Fruit fly (Drosophila melanogaster) whole organism, pupa: ENCODE measurements around the gene CG4631.
A peak's percentile ranks its signal among the peaks of the same experiment; 100 is the strongest.

ENCODE experiments used
- CG10348 ChIP-seq: fragments of 200-800 bp; sonication (Bioruptor generic); IDR thresholded peaks from 2 replicates; pipeline ENCODE4 v1.3.6; 2022; ENCODE audit warnings: missing biosample characterization, missing genetic modification characterization
- CG12605 ChIP-seq: fragments of 200-800 bp; sonication (Bioruptor generic); IDR thresholded peaks from 2 replicates; pipeline ENCODE4 v1.3.6; 2022; ENCODE audit warnings: missing biosample characterization, missing genetic modification characterization
- CG15710 ChIP-seq: fragments of 200-800 bp; sonication (Bioruptor generic); optimal IDR thresholded peaks from 2 replicates; lab custom pipeline; 2018; ENCODE audit warnings: missing biosample characterization, mild to moderate bottlenecking, missing genetic modification characterization, moderate library complexity
- CG17806 ChIP-seq: fragments of 200-800 bp; sonication (Bioruptor generic); optimal IDR thresholded peaks from 2 replicates; lab custom pipeline; 2018; ENCODE audit warnings: missing biosample characterization, mild to moderate bottlenecking, missing genetic modification characterization, moderate library complexity
- CG4496 ChIP-seq: fragments of 200-800 bp; sonication (Bioruptor generic); IDR thresholded peaks from 3 replicates; pipeline ENCODE4 v1.3.6; 2022; ENCODE audit warnings: missing biosample characterization, missing genetic modification characterization
- CG9948 ChIP-seq: fragments of 200-800 bp; sonication (Bioruptor generic); optimal IDR thresholded peaks from 2 replicates; lab custom pipeline; 2018; ENCODE audit warnings: missing biosample characterization, mild to moderate bottlenecking, missing genetic modification characterization, moderate library complexity
- D1 ChIP-seq: fragments of 200-800 bp; sonication (Bioruptor generic); optimal IDR thresholded peaks from 2 replicates; lab custom pipeline; 2018; ENCODE audit warnings: missing biosample characterization, mild to moderate bottlenecking, missing genetic modification characterization, moderate library complexity
- EcR ChIP-seq: fragments of 200-800 bp; sonication (Bioruptor generic); optimal IDR thresholded peaks from 3 replicates; lab custom pipeline; 2019; ENCODE audit warnings: missing biosample characterization, missing genetic modification characterization, mild to moderate bottlenecking, moderate library complexity, missing genetic modification reagents
- Ets98B ChIP-seq: fragments of 200-800 bp; sonication (Bioruptor generic); IDR thresholded peaks from 2 replicates; pipeline ENCODE4 v1.3.6; 2022; ENCODE audit warnings: missing biosample characterization, missing genetic modification characterization
- Pif1A ChIP-seq: fragments of 200-800 bp; sonication (Bioruptor generic); optimal IDR thresholded peaks from 3 replicates; lab custom pipeline; 2016; ENCODE audit warnings: missing biosample characterization, missing genetic modification characterization
- Snoo ChIP-seq: fragments of 200-800 bp; sonication (Bioruptor generic); optimal IDR thresholded peaks from 3 replicates; lab custom pipeline; 2017; ENCODE audit warnings: missing biosample characterization, mild to moderate bottlenecking, missing genetic modification characterization, inconsistent platforms
- gl ChIP-seq: fragments of 200-800 bp; sonication (Bioruptor generic); optimal IDR thresholded peaks from 2 replicates; lab custom pipeline; 2018; ENCODE audit warnings: missing biosample characterization, mild to moderate bottlenecking, missing genetic modification characterization

DNA sequence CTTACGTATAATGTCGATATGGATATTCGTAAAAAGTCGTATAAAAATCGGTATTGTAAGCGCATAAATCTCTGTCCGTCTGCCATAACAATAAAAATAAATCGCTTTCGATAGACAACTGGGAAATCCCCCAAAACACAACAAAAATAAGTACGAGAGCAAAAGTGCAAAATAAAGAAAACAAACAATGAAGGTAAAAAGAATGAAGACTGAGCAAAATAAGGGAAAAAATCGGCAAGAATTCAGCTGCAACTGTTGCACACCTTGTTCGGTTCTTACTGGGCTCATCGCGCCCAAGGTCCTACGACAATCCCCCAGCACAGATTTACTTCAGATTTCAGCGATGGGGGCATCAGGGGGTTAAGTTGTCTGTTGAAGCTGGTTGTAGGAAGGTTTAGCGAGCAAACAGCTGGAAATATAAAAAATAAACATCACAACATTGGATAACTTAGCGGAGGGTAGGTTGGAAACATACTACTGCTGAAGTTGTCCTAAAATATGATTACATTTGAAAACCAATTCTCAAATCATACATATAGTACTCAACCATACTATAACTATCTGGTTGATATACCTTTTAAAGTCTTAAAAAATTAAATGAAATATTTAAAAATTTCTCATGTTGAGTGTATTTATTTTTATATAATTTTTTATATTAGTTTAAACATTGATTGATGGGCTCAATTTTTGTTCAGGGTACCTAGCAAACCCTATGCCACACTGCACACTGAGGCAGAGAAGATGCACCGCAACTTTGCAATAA is 16.6 kb upstream of the CG4631 start:
- TF ChIP-seq CG15710 (tag; lab: Kevin White, UChicago): peak; percentile 89
- peak; percentile 72 for TF ChIP-seq EcR (GFP tag; lab: Kevin White, UChicago)
- TF ChIP-seq Snoo (tag; lab: Kevin White, UChicago): no peak
- peak; percentile 79 for TF ChIP-seq gl (tag; lab: Kevin White, UChicago)
- peak; percentile 92 for TF ChIP-seq CG17806
- no peak for TF ChIP-seq CG10348 (GFP tag; lab: Robert Waterston, UW)
- peak; percentile 21 for TF ChIP-seq Pif1A (GFP tag; lab: Kevin White, UChicago)
- no peak for TF ChIP-seq CG4496 (GFP tag; lab: Robert Waterston, UW)
- no peak for TF ChIP-seq Ets98B (GFP tag; lab: Robert Waterston, UW)
- TF ChIP-seq CG12605 (GFP tag; lab: Robert Waterston, UW): peak; percentile 30; the same call in 1 of the 2 replicates
- TF ChIP-seq D1: peak; percentile 87
- TF ChIP-seq CG9948 (tag; lab: Kevin White, UChicago): peak; percentile 94
